1 fruit fly cellular context compared by ENCODE assay signal in genomic region chr2L:11100516-11101061, dm6.
TF ChIP-seq lines count a peak whose summit lies in the region.

Ge-1 (minus strand) TSS chr2L:11100888.

TF ChIP-seq in whole organism, embryonic, 481 proteins besides CTCF, POLR2A, EP300 and RAD21 (continued from another document):
- TF ChIP-seq caup (GFP tag; optimal IDR thresholded peaks at IDR 0.05; lab: Kevin White, UChicago; ENCODE audit: severe bottlenecking) = no peak
- no peak for TF ChIP-seq Ravus (GFP tag; IDR thresholded peaks at IDR 0.05; lab: Robert Waterston, UW)
- TF ChIP-seq onecut (GFP tag; IDR thresholded peaks at IDR 0.05; lab: Robert Waterston, UW) = peak; percentile 35; the same call in 1 of the 2 replicates
